Fruit fly (Drosophila melanogaster) whole organism, embryonic: ENCODE measurements around the gene Cyp4ac3.

Experiments
- CG31441 ChIP-seq: fragments of 200-800 bp; sonication (Bioruptor generic); IDR thresholded peaks from 2 replicates; pipeline ENCODE4 v1.3.6; 2022; ENCODE audit warnings: missing biosample characterization, missing genetic modification characterization
- Dek ChIP-seq: fragments of 200-800 bp; sonication (Bioruptor generic); optimal IDR thresholded peaks from 3 replicates; lab custom pipeline; 2019; ENCODE audit warnings: missing biosample characterization, mild to moderate bottlenecking, missing genetic modification characterization, moderate library complexity
- Eip74EF ChIP-seq, 2 experiments: fragments of 200-800 bp in 1 of 2; fragments of >200 bp in 1 of 2; sonication (Bioruptor generic) in 1 of 2; optimal IDR thresholded peaks; 2 replicates each; lab custom pipeline; 2017 to 2019; ENCODE audit warnings: missing biosample characterization in 2 of 2, missing genetic modification characterization in 2 of 2, mild to moderate bottlenecking in 1 of 2, moderate library complexity in 1 of 2
- Nf-YA ChIP-seq: fragments of 200-800 bp; sonication (Bioruptor generic); IDR thresholded peaks from 2 replicates; pipeline ENCODE4 v1.3.6; 2022; ENCODE audit warnings: missing biosample characterization, missing genetic modification characterization
- Nf-YB ChIP-seq: fragments of 200-800 bp; sonication (Bioruptor generic); optimal IDR thresholded peaks from 3 replicates; lab custom pipeline; 2019; ENCODE audit warnings: missing biosample characterization, mild to moderate bottlenecking, missing genetic modification characterization, moderate library complexity
- crp ChIP-seq, 2 experiments: fragments of 200-800 bp; sonication (Bioruptor generic); optimal IDR thresholded peaks; 2 replicates in 1 of 2; 3 replicates in 1 of 2; lab custom pipeline; 2017; ENCODE audit warnings: missing biosample characterization in 2 of 2, missing genetic modification characterization in 2 of 2, mild to moderate bottlenecking in 1 of 2, moderate library complexity in 1 of 2
- psq ChIP-seq: fragments of 200-800 bp; sonication (Bioruptor generic); optimal IDR thresholded peaks from 2 replicates; lab custom pipeline; 2017; ENCODE audit warnings: missing biosample characterization, missing genetic modification characterization
- salm ChIP-seq: fragments of 200-800 bp; sonication (Bioruptor generic); optimal IDR thresholded peaks from 2 replicates; lab custom pipeline; 2018; ENCODE audit warnings: missing biosample characterization, mild to moderate bottlenecking, missing genetic modification characterization
- slou ChIP-seq: fragments of 200-800 bp; sonication (Bioruptor generic); optimal IDR thresholded peaks from 3 replicates; lab custom pipeline; 2016; ENCODE audit warnings: missing biosample characterization, missing genetic modification characterization
- stc ChIP-seq: fragments of 200-800 bp; sonication (Bioruptor generic); IDR thresholded peaks from 2 replicates; pipeline ENCODE4 v1.3.6; 2022; ENCODE audit warnings: missing biosample characterization, missing genetic modification characterization
- z ChIP-seq: fragments of 200-800 bp; sonication (Bioruptor generic); IDR thresholded peaks from 3 replicates; pipeline ENCODE4 v1.3.6; 2022; ENCODE audit warnings: missing biosample characterization, missing genetic modification characterization

DNA sequence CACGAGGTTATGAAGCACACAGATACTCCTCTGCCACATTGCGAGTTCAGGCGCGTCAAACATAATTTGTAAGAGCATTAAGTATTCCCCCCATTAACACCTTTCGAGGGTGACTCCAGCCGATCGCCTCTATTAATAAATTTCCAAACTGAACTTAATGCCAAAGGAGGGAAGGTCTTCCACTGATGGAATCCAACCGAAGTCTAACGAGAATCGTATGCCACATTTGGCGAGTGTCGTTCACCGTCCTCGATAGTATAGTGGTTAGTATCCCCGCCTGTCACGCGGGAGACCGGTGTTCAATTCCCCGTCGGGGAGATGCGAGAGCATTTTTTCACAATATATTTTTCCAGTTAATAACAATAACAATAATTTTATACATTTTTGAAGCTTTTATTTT, 27.8 kb upstream of the Cyp4ac3 start:
- no peak for TF ChIP-seq slou (GFP tag; lab: Kevin White, UChicago)
- no peak for TF ChIP-seq Dek (tag; lab: Kevin White, UChicago)
- no peak for TF ChIP-seq Nf-YB (GFP tag; lab: Kevin White, UChicago)
- no peak for TF ChIP-seq psq
- TF ChIP-seq Nf-YA (GFP tag; lab: Robert Waterston, UW), result no peak
- TF ChIP-seq salm (tag; lab: Kevin White, UChicago), result no peak
- no peak for TF ChIP-seq z (GFP tag; lab: Robert Waterston, UW)
- TF ChIP-seq crp (GFP tag; optimal IDR thresholded peaks at IDR 0.05; lab: Kevin White, UChicago), result no peak
- no peak for TF ChIP-seq stc (GFP tag; lab: Robert Waterston, UW)
- TF ChIP-seq CG31441, result no peak
- TF ChIP-seq Eip74EF (GFP tag; optimal IDR thresholded peaks at IDR 0.05; lab: Kevin White, UChicago), result no peak
